Fruit fly (Drosophila melanogaster): ENCODE data around the gene CG32576.
A peak's percentile ranks its signal among the peaks of the same experiment; 100 is the strongest.

Gene CG32576

dm6 chrX:16288492-16288964 is at the start of gene CG32576, which contains the start of gene caz:
Gene CG32576 (minus strand): TSS chrX:16288533.
Gene caz (plus strand): TSS chrX:16288810.
- TF ChIP-seq CG34367 (tag; optimal IDR thresholded peaks at IDR 0.05) (no peak), Pif1B (GFP tag; optimal IDR thresholded peaks at IDR 0.05) (no peak), CG15710 (tag; optimal IDR thresholded peaks at IDR 0.05) (peak; percentile 10), EcR (GFP tag; optimal IDR thresholded peaks at IDR 0.05) (no peak), fd96Ca (GFP tag; IDR thresholded peaks at IDR 0.05) (no peak), CG4496 (GFP tag; IDR thresholded peaks at IDR 0.05) (no peak), CG12605 (GFP tag; IDR thresholded peaks at IDR 0.05) (no peak), CG14655 (GFP tag; optimal IDR thresholded peaks at IDR 0.05) (no peak)

DNA sequence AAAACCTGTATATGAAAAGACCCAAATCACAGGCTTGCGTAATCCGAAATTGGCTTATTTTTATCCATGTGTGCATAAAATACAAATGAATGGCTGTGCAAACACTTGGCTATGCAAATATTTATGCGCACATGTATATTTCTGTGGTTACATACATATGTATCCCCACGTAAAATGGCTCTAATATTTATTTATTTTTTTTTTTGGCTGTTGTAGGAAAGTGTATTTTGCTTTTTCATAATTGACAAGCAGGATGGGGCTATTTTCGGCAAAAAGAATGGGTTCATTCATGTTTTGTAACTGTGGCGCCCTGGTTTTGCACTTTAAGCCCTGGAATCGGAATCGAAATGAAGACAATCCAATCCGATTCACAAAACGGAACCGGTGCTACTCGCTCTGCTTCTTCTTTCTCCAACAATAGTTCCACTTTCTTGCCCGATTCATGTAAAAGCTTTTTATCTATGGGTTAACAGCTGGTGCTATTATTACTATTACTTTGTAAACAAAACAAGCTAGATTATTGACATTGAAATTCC is 46.8 kb upstream of the CG32576 start:
- TF ChIP-seq EcR (GFP tag; optimal IDR thresholded peaks at IDR 0.05) (no peak), CG8159 (tag; optimal IDR thresholded peaks at IDR 0.05) (peak; percentile 57), Ets98B (GFP tag; IDR thresholded peaks at IDR 0.05) (peak; percentile 87), CG8301 (tag; optimal IDR thresholded peaks at IDR 0.05) (peak; percentile 49), CG4496 (GFP tag; IDR thresholded peaks at IDR 0.05) (peak; percentile 93), rn (GFP tag; IDR thresholded peaks at IDR 0.05) (peak; percentile 61), CG34367 (tag; optimal IDR thresholded peaks at IDR 0.05) (peak; percentile 46), fd96Ca (GFP tag; IDR thresholded peaks at IDR 0.05) (peak; percentile 86), CG12605 (GFP tag; IDR thresholded peaks at IDR 0.05) (peak; percentile 64; the same call in 1 of the 2 replicates), gl (tag; optimal IDR thresholded peaks at IDR 0.05) (no peak), CG32121 (GFP tag; IDR thresholded peaks at IDR 0.05) (peak; percentile 90), Pif1A (GFP tag; optimal IDR thresholded peaks at IDR 0.05) (peak; percentile 80), CG15710 (tag; optimal IDR thresholded peaks at IDR 0.05) (peak; percentile 55), Snoo (tag; optimal IDR thresholded peaks at IDR 0.05) (peak; percentile 67), CG17806 (tag; optimal IDR thresholded peaks at IDR 0.05) (peak; percentile 62), CG9948 (tag; optimal IDR thresholded peaks at IDR 0.05) (peak; percentile 33), Pif1B (GFP tag; optimal IDR thresholded peaks at IDR 0.05) (peak; percentile 77), CG14655 (GFP tag; optimal IDR thresholded peaks at IDR 0.05) (no peak), D1 (tag; optimal IDR thresholded peaks at IDR 0.05) (no peak)

DNA sequence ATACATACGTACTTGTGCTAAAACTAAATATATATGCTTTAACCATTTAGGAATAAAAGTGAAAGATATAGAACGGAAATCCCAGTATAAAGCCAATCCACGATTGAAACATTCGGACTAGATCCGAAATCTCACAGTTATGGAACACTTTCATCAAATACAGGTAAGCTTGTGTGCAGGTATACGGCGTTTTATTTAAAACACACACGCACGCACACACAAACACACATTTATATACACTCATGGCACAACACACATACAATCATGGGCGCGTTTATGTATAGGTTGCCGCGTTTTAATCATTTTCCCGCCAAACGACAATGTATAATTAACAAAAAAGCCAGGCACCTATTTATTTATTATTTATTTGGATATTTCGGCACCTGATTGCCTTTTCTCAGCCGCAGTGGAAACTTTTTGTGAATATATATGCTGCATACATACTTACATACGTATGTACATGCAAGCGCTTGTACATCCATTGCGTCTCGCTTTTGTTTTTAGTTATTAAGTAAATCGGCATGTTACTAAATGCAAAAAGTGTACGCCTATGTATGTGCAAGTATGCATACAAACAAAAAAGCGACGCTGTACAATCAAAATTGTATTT is 46.0 kb upstream of the CG32576 start:
- TF ChIP-seq CG14655 (GFP tag; optimal IDR thresholded peaks at IDR 0.05), result no peak
- TF ChIP-seq CG8301 (tag; optimal IDR thresholded peaks at IDR 0.05), result no peak
- no peak for TF ChIP-seq rn (GFP tag; IDR thresholded peaks at IDR 0.05)
- no peak for TF ChIP-seq CG8159 (tag; optimal IDR thresholded peaks at IDR 0.05)
- no peak for TF ChIP-seq EcR (GFP tag; optimal IDR thresholded peaks at IDR 0.05)
- no peak for TF ChIP-seq CG32121 (GFP tag; IDR thresholded peaks at IDR 0.05)
- TF ChIP-seq CG9948 (tag; optimal IDR thresholded peaks at IDR 0.05), result no peak
- no peak for TF ChIP-seq CG12605 (GFP tag; IDR thresholded peaks at IDR 0.05)
- no peak for TF ChIP-seq CG17806 (tag; optimal IDR thresholded peaks at IDR 0.05)
- no peak for TF ChIP-seq CG4496 (GFP tag; IDR thresholded peaks at IDR 0.05)

dm6 chrX:16333434-16334141 is 45.3 kb upstream of the CG32576 start, which contains the start of the genes CG9921 and Dsp1:
Gene CG9921 (minus strand): TSS chrX:16333600.
Gene Dsp1 (plus strand): TSS chrX:16333612.
- TF ChIP-seq Pif1A (GFP tag; optimal IDR thresholded peaks at IDR 0.05), result no peak
- TF ChIP-seq fd96Ca (GFP tag; IDR thresholded peaks at IDR 0.05), result peak; percentile 54; the same call in 1 of the 3 replicates
- peak; percentile 29; the same call in 1 of the 3 replicates for TF ChIP-seq CG4496 (GFP tag; IDR thresholded peaks at IDR 0.05)
- TF ChIP-seq CG9948 (tag; optimal IDR thresholded peaks at IDR 0.05), result no peak
- peak; percentile 9 for TF ChIP-seq EcR (GFP tag; optimal IDR thresholded peaks at IDR 0.05)
- TF ChIP-seq CG14655 (GFP tag; optimal IDR thresholded peaks at IDR 0.05), result peak; percentile 3
- TF ChIP-seq CG17806 (tag; optimal IDR thresholded peaks at IDR 0.05), result no peak
- TF ChIP-seq CG12605 (GFP tag; IDR thresholded peaks at IDR 0.05), result 0 out of 2 replicates have a peak, but pooled peaks have one; percentile 30
- no peak for TF ChIP-seq CG34367 (tag; optimal IDR thresholded peaks at IDR 0.05)
- peak; percentile 35; the same call in 1 of the 2 replicates for TF ChIP-seq Ets98B (GFP tag; IDR thresholded peaks at IDR 0.05)

DNA sequence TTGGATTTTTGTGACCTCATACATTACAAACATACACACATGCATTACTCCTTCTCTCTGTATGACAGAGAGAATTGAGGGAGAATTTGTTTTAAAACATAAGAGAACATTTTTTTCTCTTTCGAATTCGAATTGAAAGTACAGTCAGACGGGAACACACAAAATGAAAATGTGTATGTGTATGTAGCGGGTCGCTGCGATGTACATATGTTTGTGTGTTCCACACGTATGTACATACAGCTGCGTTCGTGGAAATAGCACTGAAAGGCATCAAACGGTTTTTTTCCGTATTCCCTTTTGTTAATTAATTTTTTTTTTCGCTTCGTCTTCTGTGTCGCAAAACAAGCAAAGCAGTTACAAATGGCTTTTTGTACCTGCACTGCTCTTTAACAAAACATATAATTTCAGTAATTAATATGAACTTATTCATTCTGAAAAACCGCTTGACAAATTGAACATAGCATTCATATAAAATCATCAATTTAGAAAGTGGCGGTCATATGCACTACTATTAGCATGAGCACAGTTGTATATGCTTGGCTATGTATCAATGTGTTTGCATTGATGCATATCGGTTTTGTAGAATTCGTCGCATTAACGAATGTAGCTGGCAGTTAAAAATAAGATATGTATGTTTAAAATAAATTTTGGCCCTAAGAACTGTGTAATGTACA is 44.4 kb upstream of the CG32576 start:
- TF ChIP-seq CG14655 (GFP tag; optimal IDR thresholded peaks at IDR 0.05), result peak; percentile 99
- peak; percentile 97 for TF ChIP-seq CG34367 (tag; optimal IDR thresholded peaks at IDR 0.05)
- peak; percentile 96 for TF ChIP-seq Snoo (tag; optimal IDR thresholded peaks at IDR 0.05)
- peak; percentile 89 for TF ChIP-seq Ets98B (GFP tag; IDR thresholded peaks at IDR 0.05)
- peak; percentile 79 for TF ChIP-seq CG10348 (GFP tag; IDR thresholded peaks at IDR 0.05)
- TF ChIP-seq CG8301 (tag; optimal IDR thresholded peaks at IDR 0.05), result peak; percentile 98
- peak; percentile 97 for TF ChIP-seq CG15710 (tag; optimal IDR thresholded peaks at IDR 0.05)
- peak; percentile 6 for TF ChIP-seq EcR (GFP tag; optimal IDR thresholded peaks at IDR 0.05)
- peak; percentile 96 for TF ChIP-seq fd96Ca (GFP tag; IDR thresholded peaks at IDR 0.05)
- peak; percentile 93 for TF ChIP-seq CG13204 (GFP tag; optimal IDR thresholded peaks at IDR 0.05)
- peak; percentile 86 for TF ChIP-seq rn (GFP tag; IDR thresholded peaks at IDR 0.05)
- TF ChIP-seq CG32121 (GFP tag; IDR thresholded peaks at IDR 0.05), result peak; percentile 96
- peak; percentile 94 for TF ChIP-seq gl (tag; optimal IDR thresholded peaks at IDR 0.05)
- peak; percentile 95 for TF ChIP-seq CG17806 (tag; optimal IDR thresholded peaks at IDR 0.05)
- TF ChIP-seq Pif1B (GFP tag; optimal IDR thresholded peaks at IDR 0.05), result peak; percentile 95
- TF ChIP-seq CG9948 (tag; optimal IDR thresholded peaks at IDR 0.05), result peak; percentile 97
- TF ChIP-seq CG4496 (GFP tag; IDR thresholded peaks at IDR 0.05), result peak; percentile 94
- TF ChIP-seq CG12605 (GFP tag; IDR thresholded peaks at IDR 0.05), result peak; percentile 90
- peak; percentile 95 for TF ChIP-seq D1 (tag; optimal IDR thresholded peaks at IDR 0.05)
- peak; percentile 97 for TF ChIP-seq Pif1A (GFP tag; optimal IDR thresholded peaks at IDR 0.05)
- peak; percentile 98 for TF ChIP-seq CG8159 (tag; optimal IDR thresholded peaks at IDR 0.05)
